Worm (Caenorhabditis elegans) whole organism, L1 larva: ENCODE measurements around the gene C35C5.8.

Source experiments
- fos-1 ChIP-seq: fragments of 150-350 bp; optimal IDR thresholded peaks from 2 replicates; lab custom pipeline; 2014; ENCODE audit warnings: missing biosample characterization, missing genetic modification characterization
- nhr-76 ChIP-seq: sonication (generic microtip); optimal IDR thresholded peaks from 2 replicates; lab custom pipeline; 2017; ENCODE audit warnings: missing biosample characterization, missing genetic modification characterization
- pqm-1 ChIP-seq: sonication (generic microtip); optimal IDR thresholded peaks from 3 replicates; lab custom pipeline; 2017; ENCODE audit warnings: missing biosample characterization, missing genetic modification characterization
- rnt-1 ChIP-seq: sonication (generic microtip); optimal IDR thresholded peaks from 2 replicates; lab custom pipeline; 2016; ENCODE audit warnings: mild to moderate bottlenecking, missing genetic modification characterization, moderate library complexity, missing compliant biosample characterization
- skn-1 ChIP-seq: fragments of 150-350 bp; optimal IDR thresholded peaks from 2 replicates; lab custom pipeline; 2014; ENCODE audit warnings: missing biosample characterization, missing genetic modification characterization
- snpc-4 ChIP-seq: fragments of 150-350 bp; optimal IDR thresholded peaks from 2 replicates; lab custom pipeline; 2014; ENCODE audit warnings: missing biosample characterization, missing genetic modification characterization
- sox-4 ChIP-seq: sonication (generic microtip); optimal IDR thresholded peaks from 2 replicates; lab custom pipeline; 2016; ENCODE audit warnings: missing genetic modification characterization, missing compliant biosample characterization
- sptf-1 ChIP-seq: fragments of 150-350 bp; optimal IDR thresholded peaks from 2 replicates; lab custom pipeline; 2014; ENCODE audit warnings: missing biosample characterization, missing genetic modification characterization
- tbx-2 ChIP-seq: sonication (generic microtip); optimal IDR thresholded peaks from 2 replicates; lab custom pipeline; 2016; ENCODE audit warnings: missing genetic modification characterization, missing compliant biosample characterization
- zag-1 ChIP-seq: fragments of 150-350 bp; optimal IDR thresholded peaks from 2 replicates; lab custom pipeline; 2014; ENCODE audit warnings: missing biosample characterization, missing genetic modification characterization
- ztf-4 ChIP-seq: fragments of 150-350 bp; optimal IDR thresholded peaks from 2 replicates; lab custom pipeline; 2014; ENCODE audit warnings: missing biosample characterization, missing genetic modification characterization

ce11 chrX:11484027-11484426 lies 49.4 kb upstream of the C35C5.8 start:
- TF ChIP-seq fos-1 (tag; lab: Kevin White, UChicago): no peak
- no peak for TF ChIP-seq skn-1 (tag; lab: Kevin White, UChicago)
- no peak for TF ChIP-seq zag-1 (tag; lab: Kevin White, UChicago)
- TF ChIP-seq nhr-76 (tag; lab: Kevin White, UChicago): no peak
- no peak for TF ChIP-seq snpc-4
- TF ChIP-seq ztf-4 (tag; lab: Kevin White, UChicago): no peak
- peak; percentile 8 for TF ChIP-seq tbx-2 (tag; lab: Kevin White, UChicago)
- no peak for TF ChIP-seq sptf-1
- TF ChIP-seq sox-4 (tag; lab: Kevin White, UChicago): no peak
- TF ChIP-seq rnt-1 (tag; lab: Kevin White, UChicago): no peak
- TF ChIP-seq pqm-1 (tag; lab: Kevin White, UChicago): no peak
